Fruit fly (Drosophila melanogaster): ENCODE measurements around the gene prc.

prc gene

dm6 chr3L:11992960-11993359, 27.0 kb upstream of the prc start, which contains the start of gene viaf (continued):
- TF ChIP-seq Oli (tag; optimal IDR thresholded peaks at IDR 0.05) (no peak), CG12104 (GFP tag; optimal IDR thresholded peaks at IDR 0.05) (no peak), pho (GFP tag; optimal IDR thresholded peaks at IDR 0.05) (peak; percentile 10), CG4328 (GFP tag; optimal IDR thresholded peaks at IDR 0.05) (peak; percentile 19), h (optimal IDR thresholded peaks at IDR 0.05) (no peak), CG13624 (GFP tag; optimal IDR thresholded peaks at IDR 0.05) (no peak), CG32772 (GFP tag; IDR thresholded peaks at IDR 0.05) (no peak), hth (optimal IDR thresholded peaks at IDR 0.05) (no peak), CG2120 (GFP tag; optimal IDR thresholded peaks at IDR 0.05) (peak; percentile 62), Atf3 (GFP tag; optimal IDR thresholded peaks at IDR 0.05) (no peak), TFAM (GFP tag; optimal IDR thresholded peaks at IDR 0.05) (no peak), CG3838 (GFP tag; optimal IDR thresholded peaks at IDR 0.05) (no peak), maf-S (GFP tag; optimal IDR thresholded peaks at IDR 0.05) (no peak), CG17328 (GFP tag; IDR thresholded peaks at IDR 0.05) (no peak), Ssrp (tag; optimal IDR thresholded peaks at IDR 0.05) (peak; percentile 45), CG12659 (GFP tag; optimal IDR thresholded peaks at IDR 0.05) (peak; percentile 78), Rx (GFP tag; IDR thresholded peaks at IDR 0.05) (no peak), org-1 (GFP tag; optimal IDR thresholded peaks at IDR 0.05) (no peak), CG9215 (GFP tag; IDR thresholded peaks at IDR 0.05) (no peak), CG4820 (GFP tag; optimal IDR thresholded peaks at IDR 0.05) (peak; percentile 4), CG15514 (GFP tag; optimal IDR thresholded peaks at IDR 0.05) (peak; percentile 83), inv (GFP tag; IDR thresholded peaks at IDR 0.05; ENCODE audit: partially characterized antibody) (peak; percentile 90), CG14441 (GFP tag; IDR thresholded peaks at IDR 0.05) (peak; percentile 30), stc (GFP tag; IDR thresholded peaks at IDR 0.05) (no peak; the same call in 1 of the 2 replicates), pzg (GFP tag; optimal IDR thresholded peaks at IDR 0.05) (peak; percentile 62), Usf (GFP tag; optimal IDR thresholded peaks at IDR 0.05) (no peak), gro (GFP tag; optimal IDR thresholded peaks at IDR 0.05) (no peak), Spps (tag; optimal IDR thresholded peaks at IDR 0.05) (peak; percentile 20), CG31224 (GFP tag; IDR thresholded peaks at IDR 0.05) (no peak), CG10959 (GFP tag; IDR thresholded peaks at IDR 0.05) (no peak), CG15073 (GFP tag; optimal IDR thresholded peaks at IDR 0.05) (no peak), twi (tag; optimal IDR thresholded peaks at IDR 0.05) (no peak), Jarid2 (GFP tag; optimal IDR thresholded peaks at IDR 0.05) (peak; percentile 25), CG31388 (GFP tag; optimal IDR thresholded peaks at IDR 0.05) (no peak), Chrac-16 (GFP tag; optimal IDR thresholded peaks at IDR 0.05) (peak; percentile 53), Ets97D (GFP tag; optimal IDR thresholded peaks at IDR 0.05) (peak; percentile 23), CG10209 (GFP tag; optimal IDR thresholded peaks at IDR 0.05) (peak; percentile 35), CG12769 (tag; optimal IDR thresholded peaks at IDR 0.05) (no peak), unc-4 (GFP tag; IDR thresholded peaks at IDR 0.05; ENCODE audit: partially characterized antibody) (peak; percentile 91), croc (GFP tag; conservative IDR thresholded peaks at IDR 0.05) (no peak), CG17361 (GFP tag; IDR thresholded peaks at IDR 0.05) (no peak; the same call in 2 of the 3 replicates), CG10654 (GFP tag; optimal IDR thresholded peaks at IDR 0.05) (peak; percentile 49), pb (GFP tag; optimal IDR thresholded peaks at IDR 0.05) (no peak), Nf-YA (GFP tag; IDR thresholded peaks at IDR 0.05) (no peak), Sry-δ (GFP tag; optimal IDR thresholded peaks at IDR 0.05) (peak; percentile 83), mld (GFP tag; IDR thresholded peaks at IDR 0.05; ENCODE audit: partially characterized antibody) (peak; percentile 85; the same call in 1 of the 3 replicates), usp (GFP tag; optimal IDR thresholded peaks at IDR 0.05) (no peak), CG7271 (tag; optimal IDR thresholded peaks at IDR 0.05) (peak; percentile 14), CG32532 (GFP tag; IDR thresholded peaks at IDR 0.05) (peak; percentile 74), zen (tag; optimal IDR thresholded peaks at IDR 0.05) (peak; percentile 30), Hr3 (GFP tag; optimal IDR thresholded peaks at IDR 0.05) (peak; percentile 64), peb (GFP tag; IDR thresholded peaks at IDR 0.05) (no peak), CG14860 (GFP tag; IDR thresholded peaks at IDR 0.05; ENCODE audit: partially characterized antibody) (peak; percentile 87)

Data from whole organism, embryonic.